Worm (Caenorhabditis elegans) whole organism, L3 larva: ENCODE results near the gene cls-3.

Experiments
- R02D3.7 ChIP-seq: fragments of 150-350 bp; optimal IDR thresholded peaks from 2 replicates; lab custom pipeline; 2014; ENCODE audit warnings: missing biosample characterization, missing genetic modification characterization
- ZK546.5 ChIP-seq: sonication (generic microtip); optimal IDR thresholded peaks from 2 replicates; lab custom pipeline; 2017; ENCODE audit warnings: missing biosample characterization, missing genetic modification characterization
- ama-1 ChIP-seq: fragments of 150-350 bp; optimal IDR thresholded peaks from 2 replicates; lab custom pipeline; 2018
- ceh-16 ChIP-seq: sonication (generic microtip); optimal IDR thresholded peaks from 2 replicates; lab custom pipeline; 2017; ENCODE audit warnings: missing biosample characterization, missing genetic modification characterization
- ceh-82 ChIP-seq: fragments of 150-350 bp; optimal IDR thresholded peaks from 2 replicates; lab custom pipeline; 2014; ENCODE audit warnings: missing biosample characterization, missing genetic modification characterization
- egl-5 ChIP-seq: fragments of 150-350 bp; optimal IDR thresholded peaks from 2 replicates; lab custom pipeline; 2017; ENCODE audit warnings: missing biosample characterization, missing genetic modification reagents, missing genetic modification characterization, inconsistent platforms
- elt-1 ChIP-seq: fragments of 150-350 bp; optimal IDR thresholded peaks from 2 replicates; lab custom pipeline; 2014; ENCODE audit warnings: missing biosample characterization, missing genetic modification characterization
- elt-2 ChIP-seq: sonication (generic microtip); optimal IDR thresholded peaks from 2 replicates; lab custom pipeline; 2016; ENCODE audit warnings: missing genetic modification reagents, mild to moderate bottlenecking, missing genetic modification characterization, missing compliant biosample characterization
- elt-3 ChIP-seq, 3 experiments: fragments of 150-350 bp in 1 of 3; sonication (generic microtip) in 2 of 3; optimal IDR thresholded peaks; 2 replicates in 2 of 3; 4 replicates in 1 of 3; lab custom pipeline; 2014 to 2017; ENCODE audit warnings: missing biosample characterization in 3 of 3, missing genetic modification characterization in 3 of 3
- eor-1 ChIP-seq, 2 experiments: fragments of 150-350 bp; optimal IDR thresholded peaks; 2 replicates each; lab custom pipeline; 2014 to 2018; ENCODE audit warnings: missing biosample characterization in 2 of 2, missing genetic modification characterization in 2 of 2
- fkh-10 ChIP-seq: sonication (generic microtip); optimal IDR thresholded peaks from 2 replicates; lab custom pipeline; 2017; ENCODE audit warnings: missing biosample characterization, missing genetic modification reagents, missing genetic modification characterization
- fkh-2 ChIP-seq: fragments of 150-350 bp; optimal IDR thresholded peaks from 2 replicates; lab custom pipeline; 2014; ENCODE audit warnings: missing biosample characterization, missing genetic modification reagents, missing genetic modification characterization
- hmg-11 ChIP-seq: sonication (generic microtip); optimal IDR thresholded peaks from 2 replicates; lab custom pipeline; 2016; ENCODE audit warnings: missing genetic modification characterization, missing compliant biosample characterization
- jun-1 ChIP-seq: fragments of 150-350 bp; optimal IDR thresholded peaks from 2 replicates; lab custom pipeline; 2014; ENCODE audit warnings: missing biosample characterization, missing genetic modification reagents, missing genetic modification characterization
- lin-15B ChIP-seq: fragments of 150-350 bp; optimal IDR thresholded peaks from 2 replicates; lab custom pipeline; 2014; ENCODE audit warnings: missing biosample characterization, missing genetic modification characterization
- lin-39 ChIP-seq: fragments of 150-350 bp; optimal IDR thresholded peaks from 2 replicates; lab custom pipeline; 2018; ENCODE audit warnings: missing biosample characterization, missing genetic modification reagents, missing genetic modification characterization
- lsy-12 ChIP-seq: sonication (generic microtip); optimal IDR thresholded peaks from 2 replicates; lab custom pipeline; 2016; ENCODE audit warnings: mild to moderate bottlenecking, missing genetic modification characterization, missing compliant biosample characterization
- mdl-1 ChIP-seq: fragments of 150-350 bp; optimal IDR thresholded peaks from 2 replicates; lab custom pipeline; 2014; ENCODE audit warnings: missing biosample characterization, missing genetic modification characterization
- nfya-1 ChIP-seq: sonication (generic microtip); optimal IDR thresholded peaks from 2 replicates; lab custom pipeline; 2017; ENCODE audit warnings: missing genetic modification characterization, mild to moderate bottlenecking, missing compliant biosample characterization, antibody characterized with exemption, moderate library complexity; ENCODE audit not compliant: insufficient read depth
- nhr-12 ChIP-seq: fragments of 150-350 bp; optimal IDR thresholded peaks from 2 replicates; lab custom pipeline; 2014; ENCODE audit warnings: missing biosample characterization, missing genetic modification characterization
- nhr-23 ChIP-seq: fragments of 150-350 bp; optimal IDR thresholded peaks from 2 replicates; lab custom pipeline; 2014; ENCODE audit warnings: missing biosample characterization, missing genetic modification reagents, missing genetic modification characterization
- nhr-237 ChIP-seq: fragments of 150-350 bp; optimal IDR thresholded peaks from 2 replicates; lab custom pipeline; 2014; ENCODE audit warnings: missing biosample characterization, missing genetic modification characterization
- nhr-25 ChIP-seq: sonication (generic microtip); optimal IDR thresholded peaks from 2 replicates; lab custom pipeline; 2017; ENCODE audit warnings: missing biosample characterization, missing genetic modification characterization
- nhr-43 ChIP-seq: sonication (generic microtip); optimal IDR thresholded peaks from 2 replicates; lab custom pipeline; 2016; ENCODE audit warnings: mild to moderate bottlenecking, missing genetic modification characterization, missing compliant biosample characterization; ENCODE audit not compliant: poor library complexity, severe bottlenecking
- nhr-67 ChIP-seq: fragments of 150-350 bp; optimal IDR thresholded peaks from 2 replicates; lab custom pipeline; 2014; ENCODE audit warnings: missing biosample characterization, missing genetic modification characterization
- nhr-76 ChIP-seq: fragments of 150-350 bp; sonication (generic microtip); optimal IDR thresholded peaks from 5 replicates; lab custom pipeline; 2014; ENCODE audit warnings: missing biosample characterization, missing genetic modification characterization
- nhr-77 ChIP-seq: fragments of 150-350 bp; optimal IDR thresholded peaks from 2 replicates; lab custom pipeline; 2014; ENCODE audit warnings: missing biosample characterization, missing genetic modification characterization
- pha-4 ChIP-seq: fragments of 150-350 bp; optimal IDR thresholded peaks from 2 replicates; lab custom pipeline; 2014; ENCODE audit warnings: missing biosample characterization, missing genetic modification reagents, missing genetic modification characterization
- sea-2 ChIP-seq: fragments of 150-350 bp; sonication (generic microtip); optimal IDR thresholded peaks from 4 replicates; lab custom pipeline; 2014; ENCODE audit warnings: missing biosample characterization, missing genetic modification reagents, missing genetic modification characterization
- skn-1 ChIP-seq: fragments of 150-350 bp; optimal IDR thresholded peaks from 2 replicates; lab custom pipeline; 2014; ENCODE audit warnings: missing biosample characterization, missing genetic modification characterization
- snpc-4 ChIP-seq: fragments of 150-350 bp; optimal IDR thresholded peaks from 2 replicates; lab custom pipeline; 2014; ENCODE audit warnings: missing biosample characterization, missing genetic modification characterization
- tbx-2 ChIP-seq: sonication (generic microtip); optimal IDR thresholded peaks from 2 replicates; lab custom pipeline; 2016; ENCODE audit warnings: mild to moderate bottlenecking, missing genetic modification characterization, missing compliant biosample characterization
- unc-39 ChIP-seq: sonication (generic microtip); optimal IDR thresholded peaks from 4 replicates; lab custom pipeline; 2017; ENCODE audit warnings: missing biosample characterization, missing genetic modification characterization
- unc-62 ChIP-seq: fragments of 150-350 bp; sonication (generic microtip); optimal IDR thresholded peaks from 4 replicates; lab custom pipeline; 2014; ENCODE audit warnings: missing biosample characterization, missing genetic modification reagents, missing genetic modification characterization
- ztf-11 ChIP-seq: fragments of 150-350 bp; optimal IDR thresholded peaks from 2 replicates; lab custom pipeline; 2014; ENCODE audit warnings: missing biosample characterization, missing genetic modification characterization
- ztf-4 ChIP-seq: fragments of 150-350 bp; optimal IDR thresholded peaks from 2 replicates; lab custom pipeline; 2014; ENCODE audit warnings: missing biosample characterization, missing genetic modification characterization

The cls-3 gene

ce11 chrIII:9177874-9178273, 13.0 kb downstream of the cls-3 start:
- TF ChIP-seq fkh-10 (GFP tag; lab: Kevin White, UChicago) (no peak), lin-39 (tag; lab: Kevin White, UChicago) (peak; percentile 19), unc-62 (peak; percentile 1), egl-5 (tag; lab: Kevin White, UChicago) (peak; percentile 37)

- TF ChIP-seq fkh-2 (no peak), hmg-11 (tag; lab: Kevin White, UChicago) (peak; percentile 25)
Observed at ce11 chrIII:9176008-9176407, 14.9 kb downstream of the cls-3 start.

- no peak for TF ChIP-seq fkh-2
- peak in 1 of 3 experiments; percentile 27 for TF ChIP-seq elt-3 (tag; optimal IDR thresholded peaks at IDR 0.05; lab: Kevin White, UChicago)
- no peak for TF ChIP-seq nhr-23
- TF ChIP-seq nhr-77 (tag; lab: Kevin White, UChicago): no peak
- TF ChIP-seq eor-1 (tag; optimal IDR thresholded peaks at IDR 0.05; lab: Kevin White, UChicago): no peak
- no peak for TF ChIP-seq hmg-11 (tag; lab: Kevin White, UChicago)
- TF ChIP-seq nfya-1 (tag; lab: Kevin White, UChicago): no peak
- TF ChIP-seq nhr-67 (tag; lab: Kevin White, UChicago): no peak
- no peak for TF ChIP-seq mdl-1 (tag; lab: Kevin White, UChicago)
- no peak for TF ChIP-seq fkh-10 (GFP tag; lab: Kevin White, UChicago)
- TF ChIP-seq egl-5 (tag; lab: Kevin White, UChicago): peak; percentile 2
Observed at ce11 chrIII:9173239-9173638, 17.7 kb downstream of the cls-3 start.

ce11 chrIII:9172702-9173101, 18.2 kb downstream of the cls-3 start, which contains the start of gene ina-1:
ina-1 (minus strand) TSS chrIII:9172802.
- TF ChIP-seq ceh-82 (tag; lab: Kevin White, UChicago) (no peak), eor-1 (tag; optimal IDR thresholded peaks at IDR 0.05; lab: Kevin White, UChicago) (no peak), sea-2 (GFP tag; lab: Kevin White, UChicago) (no peak), R02D3.7 (tag; lab: Kevin White, UChicago) (no peak), fkh-2 (no peak), hmg-11 (tag; lab: Kevin White, UChicago) (no peak), tbx-2 (tag; lab: Kevin White, UChicago) (no peak), elt-1 (tag; lab: Kevin White, UChicago) (no peak), lin-15B (no peak), ceh-16 (tag; lab: Kevin White, UChicago) (no peak), nfya-1 (tag; lab: Kevin White, UChicago) (no peak), nhr-25 (no peak), elt-2 (tag; lab: Kevin White, UChicago) (no peak)

ce11 chrIII:9162634-9163118, 28.2 kb downstream of the cls-3 start, which contains the start of gene dgk-3:
dgk-3 (plus strand) TSS chrIII:9163068.
- TF ChIP-seq elt-2 (tag; lab: Kevin White, UChicago) (no peak), lin-39 (tag; lab: Kevin White, UChicago) (no peak), pha-4 (tag; lab: Kevin White, UChicago) (no peak), skn-1 (tag; lab: Kevin White, UChicago) (no peak), ceh-16 (tag; lab: Kevin White, UChicago) (no peak), nhr-237 (tag; lab: Kevin White, UChicago) (no peak), fkh-10 (GFP tag; lab: Kevin White, UChicago) (no peak), ztf-4 (tag; lab: Kevin White, UChicago) (no peak), elt-3 (tag; optimal IDR thresholded peaks at IDR 0.05; lab: Kevin White, UChicago) (no peak), R02D3.7 (tag; lab: Kevin White, UChicago) (no peak)

ce11 chrIII:9161553-9161952, 29.4 kb downstream of the cls-3 start, which contains the start of gene ptr-9:
ptr-9 (minus strand) TSS chrIII:9161653.
- no peak for TF ChIP-seq fkh-10 (GFP tag; lab: Kevin White, UChicago)
- TF ChIP-seq eor-1 (tag; optimal IDR thresholded peaks at IDR 0.05; lab: Kevin White, UChicago): no peak
- no peak for TF ChIP-seq unc-39
- TF ChIP-seq ceh-82 (tag; lab: Kevin White, UChicago): no peak
- TF ChIP-seq nfya-1 (tag; lab: Kevin White, UChicago): no peak
- no peak for TF ChIP-seq nhr-76 (tag; lab: Kevin White, UChicago)
- TF ChIP-seq nhr-43 (tag; lab: Kevin White, UChicago): no peak
- TF ChIP-seq jun-1: no peak
- no peak for TF ChIP-seq snpc-4 (tag; lab: Kevin White, UChicago)
- TF ChIP-seq lsy-12: no peak
- TF ChIP-seq skn-1 (tag; lab: Kevin White, UChicago): no peak
- no peak for TF ChIP-seq ztf-11 (tag; lab: Kevin White, UChicago)
- no peak for TF ChIP-seq nhr-12
- TF ChIP-seq ama-1 (lab: Kevin White, UChicago): no peak
- TF ChIP-seq ZK546.5 (tag; lab: Kevin White, UChicago): no peak
- TF ChIP-seq R02D3.7 (tag; lab: Kevin White, UChicago): no peak
